Fruit fly (Drosophila melanogaster): ENCODE measurements around the gene CG14232.

Gene CG14232

DNA sequence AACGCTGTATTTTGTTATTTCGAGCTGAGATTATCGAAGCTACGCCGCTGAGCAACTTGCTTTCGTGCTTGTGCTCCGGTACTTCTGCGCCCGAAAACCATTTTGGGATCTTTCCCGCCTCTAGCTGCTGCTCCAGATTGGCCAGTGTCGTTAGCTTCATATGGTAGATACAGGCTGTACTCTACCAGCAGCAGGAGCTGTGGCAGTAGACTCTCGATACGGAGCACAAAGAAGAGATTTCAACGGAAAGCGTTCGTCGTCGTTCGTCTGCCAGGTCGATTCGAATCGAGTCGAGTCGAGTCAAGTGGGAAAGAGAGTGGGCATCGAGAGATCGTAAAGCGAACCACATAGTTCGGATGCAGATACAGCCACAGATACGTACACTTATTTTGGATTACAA is 10.8 kb upstream of the CG14232 start:
- no peak for TF ChIP-seq CTCF (optimal IDR thresholded peaks at IDR 0.05)
- TF ChIP-seq CG8478 (optimal IDR thresholded peaks at IDR 0.05), result no peak

DNA sequence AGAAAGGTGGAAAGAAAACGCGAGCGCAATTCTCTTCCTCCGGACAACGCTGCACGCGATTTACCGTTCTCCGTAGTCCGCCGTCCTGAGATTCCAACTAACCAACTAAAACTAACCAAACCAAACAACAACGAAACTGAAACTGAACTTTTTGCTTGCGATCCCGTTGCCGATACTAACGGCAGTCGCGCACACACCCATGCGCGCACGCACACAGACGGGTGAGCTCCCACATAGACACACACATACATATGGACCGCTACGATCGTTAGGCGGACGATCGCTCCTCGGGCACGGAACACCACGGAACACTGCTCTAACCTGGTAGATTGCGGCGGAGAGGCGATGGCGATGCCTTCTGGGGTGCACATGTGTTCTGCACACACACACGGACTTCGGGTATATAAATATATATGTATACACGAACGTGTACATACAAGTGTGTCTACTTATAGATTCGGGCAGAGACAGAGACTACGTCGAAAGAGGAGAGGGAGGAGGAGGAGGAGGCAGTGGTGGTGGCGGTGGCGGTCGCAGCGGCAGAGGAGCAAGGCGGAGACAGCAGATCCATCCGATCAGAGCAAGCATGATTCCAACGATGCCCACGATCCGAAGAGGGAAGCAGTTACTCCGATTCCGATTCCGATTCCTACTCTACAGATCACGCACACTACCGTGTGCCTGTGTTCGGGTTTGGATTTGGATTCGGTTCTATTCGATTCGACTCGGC is 9.0 kb upstream of the CG14232 start, which contains the start of gene meso18E:
TSS of gene meso18E (minus strand) at position 148 of the 730 bp plus-strand sequence.
- TF ChIP-seq CTCF (optimal IDR thresholded peaks at IDR 0.05), result no peak
- no peak for TF ChIP-seq CG8478 (optimal IDR thresholded peaks at IDR 0.05)

DNA sequence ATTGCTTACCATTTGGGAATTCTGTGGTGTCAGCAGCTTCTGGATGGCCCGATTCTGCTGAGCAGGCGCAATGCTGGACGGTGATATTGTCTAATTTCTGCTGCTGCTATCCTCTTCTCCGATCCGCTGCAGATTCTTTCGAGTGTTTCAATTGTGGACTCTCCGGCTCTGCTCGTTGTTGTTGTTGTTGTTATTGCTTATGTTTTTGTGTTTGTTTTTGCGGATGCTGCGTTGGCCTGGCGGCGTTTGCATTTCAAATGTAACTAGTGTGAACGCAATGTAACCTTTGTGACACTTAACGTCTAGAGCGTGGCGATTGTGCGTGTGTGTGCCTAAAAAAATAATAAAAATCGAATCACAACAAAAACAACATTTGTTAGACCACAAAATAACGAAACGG is 7.9 kb upstream of the CG14232 start:
- TF ChIP-seq CG8478 (optimal IDR thresholded peaks at IDR 0.05) (no peak), CTCF (optimal IDR thresholded peaks at IDR 0.05) (no peak)

DNA sequence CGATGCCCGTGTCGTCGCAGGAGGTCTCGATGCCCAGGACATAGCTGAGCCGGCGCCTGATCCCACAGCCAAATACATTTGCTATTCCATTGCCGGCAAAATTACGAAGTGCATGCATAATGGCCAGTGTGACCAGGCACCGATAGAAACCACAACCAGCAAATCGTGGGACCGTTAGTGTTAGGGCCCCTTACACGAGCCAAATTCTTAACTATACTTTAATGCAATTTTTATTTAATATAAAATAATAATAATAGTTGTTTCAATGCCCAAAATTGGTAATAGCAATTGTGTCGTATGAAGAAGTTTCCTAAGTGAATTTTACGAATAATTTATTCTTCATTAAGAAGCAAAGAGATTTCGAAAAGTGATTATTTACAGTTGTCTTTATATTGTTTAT is 2.4 kb downstream of the CG14232 start, which contains the start of gene Tcs4:
TSS of gene Tcs4 (minus strand) at position 145 of the 400 bp plus-strand sequence.
- no peak for TF ChIP-seq CG8478 (optimal IDR thresholded peaks at IDR 0.05)
- no peak for TF ChIP-seq CTCF (optimal IDR thresholded peaks at IDR 0.05)

DNA sequence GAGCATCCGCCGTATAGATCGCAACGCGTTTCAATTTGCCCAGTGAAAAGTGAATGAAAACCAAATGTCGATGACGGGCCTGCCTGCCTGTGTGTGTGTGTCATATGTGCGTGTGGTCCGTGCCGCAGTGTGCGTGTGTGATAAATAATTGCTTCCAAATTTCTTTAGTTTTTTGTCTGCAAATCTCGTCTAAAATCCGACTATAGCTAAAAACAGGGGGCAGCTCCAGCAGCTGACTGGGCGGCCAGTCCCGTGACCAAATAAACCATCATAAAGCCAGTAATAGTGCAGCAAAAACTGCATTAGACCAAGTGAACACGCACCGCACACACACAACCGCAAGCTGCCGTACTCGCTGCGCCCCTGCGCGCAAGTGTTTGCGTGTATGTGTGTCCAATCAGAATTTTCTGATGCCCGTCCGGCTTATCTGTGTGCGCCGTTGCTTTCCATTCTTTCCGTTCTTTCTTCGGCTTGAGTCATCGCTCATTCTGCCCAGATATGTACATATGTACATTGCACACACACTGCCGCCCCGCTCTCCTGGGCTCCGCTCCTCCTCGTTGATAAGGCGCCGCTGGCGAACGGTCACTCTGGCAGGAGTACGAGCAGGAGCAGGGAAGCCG is 6.7 kb downstream of the CG14232 start:
- TF ChIP-seq CG8478 (optimal IDR thresholded peaks at IDR 0.05) (no peak), CTCF (optimal IDR thresholded peaks at IDR 0.05) (no peak)

DNA sequence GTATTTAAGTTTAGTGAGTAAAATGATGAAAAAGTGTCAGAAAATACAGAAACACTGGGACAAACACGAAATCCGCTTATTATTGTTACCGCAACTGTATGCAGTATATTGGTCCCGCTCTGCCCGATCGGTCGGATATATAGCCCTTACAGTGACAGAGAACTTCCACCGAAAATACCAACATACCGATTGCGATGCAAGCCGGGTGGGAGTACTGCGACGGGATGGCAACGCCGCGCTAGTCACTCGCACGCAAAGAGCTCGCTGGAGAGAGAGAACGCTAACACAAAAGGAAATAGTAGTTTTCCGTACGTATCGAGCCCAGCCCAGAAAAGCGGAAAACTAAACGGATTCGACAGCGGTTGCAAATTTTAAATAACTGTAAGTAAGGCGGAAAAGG is 7.2 kb downstream of the CG14232 start, which contains the start of gene Cdc42:
TSS of gene Cdc42 (plus strand) at position 247 of the 400 bp plus-strand sequence.
- TF ChIP-seq CTCF (optimal IDR thresholded peaks at IDR 0.05), result peak in 1 of 2 experiments; percentile 12
- no peak for TF ChIP-seq CG8478 (optimal IDR thresholded peaks at IDR 0.05)

DNA sequence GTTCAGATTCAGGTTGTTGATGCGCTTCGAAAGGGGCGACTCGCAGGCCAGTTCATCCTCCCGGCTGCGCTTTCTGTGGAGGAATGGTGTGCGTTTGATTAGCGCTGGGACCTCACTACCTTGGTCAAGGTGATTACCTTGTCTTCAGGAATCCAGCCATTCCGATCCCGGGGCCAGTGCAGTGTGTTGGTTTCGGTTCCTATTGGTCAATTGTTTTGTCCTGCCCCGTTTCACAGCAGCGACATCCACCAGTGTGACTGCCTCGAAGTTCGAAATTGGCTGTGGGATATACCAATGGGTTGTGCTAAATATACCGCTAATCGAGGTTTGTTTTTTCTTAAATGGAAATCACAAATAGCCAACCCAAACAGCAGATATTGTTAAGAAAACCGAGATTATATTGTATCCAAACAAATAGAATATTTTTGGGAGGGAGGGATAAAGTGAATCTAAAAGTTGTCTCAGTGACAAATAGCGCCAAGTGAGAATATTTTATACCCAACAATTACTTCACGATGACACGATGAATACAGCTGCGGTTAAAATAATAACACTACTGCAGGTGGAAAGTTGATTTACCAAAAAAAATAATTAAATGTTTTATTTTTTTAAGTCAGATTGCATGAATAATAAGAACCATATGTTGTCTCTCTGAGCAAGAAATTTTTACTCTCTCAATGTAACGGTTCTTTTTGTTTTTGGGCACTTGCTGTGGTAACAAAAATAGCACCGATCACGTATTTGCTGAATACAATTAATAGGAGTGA is 9.1 kb downstream of the CG14232 start, which contains the start of gene CG14229:
TSS of gene CG14229 (minus strand) at position 459 of the 767 bp plus-strand sequence.
- TF ChIP-seq CG8478 (optimal IDR thresholded peaks at IDR 0.05), result no peak
- TF ChIP-seq CTCF (optimal IDR thresholded peaks at IDR 0.05), result no peak

DNA sequence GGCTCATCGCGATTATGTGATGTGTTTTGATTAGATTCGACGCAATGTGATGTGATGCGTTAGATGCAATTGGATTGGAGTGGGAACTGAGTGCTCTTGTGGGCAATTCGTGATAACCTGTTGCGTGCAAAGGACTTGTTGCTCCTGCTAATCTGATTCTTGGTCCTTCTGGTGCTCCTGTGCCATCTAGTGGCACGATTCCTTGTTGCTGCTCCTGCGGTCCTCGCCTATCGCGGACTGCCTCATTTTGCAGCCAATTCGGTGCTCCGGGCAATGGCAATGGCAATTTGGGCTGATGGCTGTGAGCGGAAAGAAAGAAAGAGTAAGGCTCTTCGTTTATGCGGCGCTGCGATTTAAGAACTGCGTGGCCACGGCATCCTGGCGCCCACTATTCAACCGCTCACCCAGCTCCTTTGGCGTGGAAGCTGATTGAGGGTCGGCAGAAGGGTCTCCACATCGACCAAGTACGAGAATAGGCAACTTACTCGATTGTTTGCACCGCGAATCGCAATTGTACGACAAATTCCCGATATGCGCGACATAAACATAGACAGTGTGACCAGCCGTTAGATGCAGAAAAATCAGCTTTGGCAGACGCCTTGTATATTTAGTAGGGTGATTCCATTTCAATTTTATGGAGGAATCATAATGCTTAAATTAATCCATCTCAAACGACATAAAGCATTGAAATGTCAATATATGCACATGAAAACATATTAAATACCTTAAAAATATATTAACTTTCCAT is 10.9 kb downstream of the CG14232 start, which contains the start of gene Mer:
TSS of gene Mer (minus strand) at position 550 of the 748 bp plus-strand sequence.
- TF ChIP-seq CG8478 (optimal IDR thresholded peaks at IDR 0.05), result no peak
- no peak for TF ChIP-seq CTCF (optimal IDR thresholded peaks at IDR 0.05)

DNA sequence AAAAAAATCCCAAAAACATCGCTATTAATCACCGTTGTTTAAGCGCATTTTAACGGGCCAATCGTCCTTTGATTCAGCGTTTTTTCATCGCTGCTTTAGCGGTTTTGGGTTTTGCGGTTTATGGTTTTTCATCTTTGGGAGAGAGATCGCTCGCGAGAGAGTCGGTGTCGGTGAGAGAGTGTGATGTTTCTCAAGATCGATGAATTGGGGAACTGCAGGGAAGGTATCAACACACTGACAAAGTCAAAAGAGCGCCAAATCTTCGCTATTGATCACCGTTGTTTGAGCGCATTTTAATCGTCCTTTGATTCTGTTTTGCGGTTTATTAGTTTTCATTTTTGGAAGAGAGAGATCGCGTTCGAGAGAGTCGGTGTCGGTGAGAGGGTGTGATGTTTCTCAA is 14.0 kb downstream of the CG14232 start:
- TF ChIP-seq CTCF (optimal IDR thresholded peaks at IDR 0.05) (no peak), CG8478 (optimal IDR thresholded peaks at IDR 0.05) (no peak)

DNA sequence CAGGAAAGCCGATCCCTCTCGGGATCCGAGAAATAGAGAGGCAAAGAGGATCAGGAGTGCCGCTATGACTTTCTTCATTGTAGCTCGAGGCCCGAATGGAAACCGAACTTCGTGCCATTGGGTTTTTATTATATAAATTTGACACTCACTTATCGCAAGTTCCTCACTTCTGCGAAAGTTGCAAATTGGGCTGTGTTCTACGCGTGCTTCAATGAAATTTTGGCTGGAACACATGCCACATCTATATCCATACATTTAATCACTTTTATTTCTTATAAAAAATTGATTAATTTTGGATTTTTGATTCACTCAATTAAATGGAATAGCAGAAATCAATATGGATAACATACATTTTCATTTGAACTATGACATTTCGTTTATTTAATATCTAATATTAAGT is 15.2 kb downstream of the CG14232 start, which contains the start of gene CG14227:
TSS of gene CG14227 (minus strand) at position 101 of the 400 bp plus-strand sequence.
- no peak for TF ChIP-seq CG8478 (optimal IDR thresholded peaks at IDR 0.05)
- TF ChIP-seq CTCF (optimal IDR thresholded peaks at IDR 0.05), result no peak

DNA sequence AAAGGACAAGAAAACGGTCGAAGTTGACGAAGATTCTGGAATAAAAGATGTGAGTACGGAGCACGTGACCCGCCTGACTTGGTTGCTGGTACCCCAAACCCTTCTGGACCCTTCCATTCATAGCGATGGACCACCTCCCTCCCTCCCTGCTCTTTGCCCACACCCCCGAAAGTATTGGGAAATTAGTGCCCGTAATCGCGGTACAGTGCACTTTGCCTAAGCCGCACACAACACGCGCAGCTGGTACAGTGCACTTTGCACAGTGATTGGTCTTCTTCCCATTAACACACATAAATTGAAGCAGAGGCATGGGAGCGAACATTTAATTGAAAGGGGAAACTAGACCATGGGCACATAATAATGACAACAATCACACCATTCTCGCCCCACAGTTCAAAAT is 20.0 kb downstream of the CG14232 start:
- TF ChIP-seq CG8478 (optimal IDR thresholded peaks at IDR 0.05) (no peak), CTCF (optimal IDR thresholded peaks at IDR 0.05) (no peak)

DNA sequence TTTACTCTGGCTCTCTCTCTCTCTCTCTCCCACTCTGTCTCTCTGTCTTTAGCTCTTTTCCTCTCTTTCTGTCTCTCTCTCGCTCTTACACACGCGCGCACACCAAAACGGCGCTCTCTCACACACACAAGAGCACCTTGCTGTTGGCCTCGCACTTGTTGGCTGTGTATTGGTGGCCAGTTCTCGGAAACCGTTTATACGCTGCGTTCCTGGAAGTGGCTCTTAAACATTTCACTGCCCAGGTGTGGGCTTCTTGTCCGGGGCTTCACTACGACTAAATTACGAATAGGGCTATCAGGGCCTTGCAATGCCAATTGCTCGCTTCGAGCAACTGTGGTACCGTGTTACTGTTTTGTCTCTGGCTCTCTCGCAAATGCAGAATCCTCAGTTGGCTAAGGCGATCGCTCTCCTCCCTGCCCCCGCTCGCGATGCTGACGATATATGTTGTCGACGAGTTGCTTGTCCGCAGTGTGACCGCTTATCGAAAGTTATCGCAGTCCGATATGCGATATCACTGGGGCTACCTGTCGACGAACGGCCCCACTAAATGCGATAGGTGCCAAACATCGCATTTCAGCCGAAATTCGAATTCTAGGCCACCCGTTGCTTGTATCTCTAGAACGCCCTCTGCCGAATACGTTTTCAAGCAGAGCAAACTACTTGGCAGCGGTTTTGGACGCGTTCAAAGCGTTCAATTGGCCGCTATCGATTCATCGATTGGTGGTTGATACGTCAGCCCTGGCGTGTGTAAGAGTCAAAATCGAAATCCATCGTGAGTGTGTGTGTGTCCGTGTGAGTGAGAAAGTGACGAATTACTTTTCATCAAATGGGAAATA is 20.8 kb downstream of the CG14232 start, which contains the start of the genes dome and Ubqn:
TSS of gene dome (minus strand) at position 479 of the 836 bp plus-strand sequence.
TSS of gene Ubqn (plus strand) at position 769 of the 836 bp plus-strand sequence.
- peak; percentile 64 to 83 for TF ChIP-seq CTCF (optimal IDR thresholded peaks at IDR 0.05)
- no peak for TF ChIP-seq CG8478 (optimal IDR thresholded peaks at IDR 0.05)

DNA sequence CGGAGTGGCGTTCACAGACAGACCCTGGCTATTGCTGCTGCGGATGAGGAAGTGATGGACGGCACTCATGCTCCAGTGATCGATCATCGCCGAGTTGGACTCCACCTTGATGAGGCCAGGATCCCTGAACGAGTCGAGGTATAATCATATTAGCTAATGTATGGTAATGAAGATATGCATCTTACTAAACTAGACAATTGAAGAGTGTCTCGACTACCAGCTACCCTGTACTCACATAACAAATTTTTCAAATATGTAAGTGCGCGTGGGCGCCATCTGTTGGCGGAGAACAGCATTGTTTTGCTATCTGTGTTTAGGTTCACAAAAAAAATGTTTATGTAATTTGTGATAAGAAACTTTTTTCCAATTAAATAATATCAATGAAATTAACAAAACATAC is 24.9 kb downstream of the CG14232 start:
- TF ChIP-seq CTCF (optimal IDR thresholded peaks at IDR 0.05), result peak; percentile 48 to 65
- no peak for TF ChIP-seq CG8478 (optimal IDR thresholded peaks at IDR 0.05)

Data from S2 (cell line).